Worm (Caenorhabditis elegans): ENCODE measurements around the gene clec-229.

DNA sequence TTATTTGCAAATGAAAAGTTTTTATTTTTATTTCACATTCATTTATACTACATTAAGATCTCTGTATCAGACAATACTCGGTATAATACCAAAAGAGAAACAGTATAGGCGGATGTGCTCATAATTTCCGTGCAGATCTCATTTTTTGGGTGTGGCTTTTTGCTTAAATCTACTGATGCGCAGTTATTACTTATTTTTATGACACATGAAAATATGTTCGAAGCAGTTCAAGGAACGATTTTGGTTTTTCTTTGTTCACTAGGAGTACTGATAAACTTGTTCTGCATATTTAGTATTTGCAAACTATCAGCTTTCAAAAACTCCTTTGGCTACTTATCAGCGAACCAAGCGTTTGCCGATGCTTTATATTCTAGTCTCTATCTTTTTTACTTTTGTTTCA lies 11.1 kb upstream of the clec-229 start, which contains the start of gene srx-58:
- no peak for TF ChIP-seq lsy-2 (tag; optimal IDR thresholded peaks at IDR 0.05)
- no peak for TF ChIP-seq blmp-1 (tag; optimal IDR thresholded peaks at IDR 0.05)
- TF ChIP-seq mep-1 (tag; optimal IDR thresholded peaks at IDR 0.05) = no peak
- no peak for TF ChIP-seq ceh-82 (tag; optimal IDR thresholded peaks at IDR 0.05)
- TF ChIP-seq grh-1 (GFP tag; IDR thresholded peaks at IDR 0.05) = no peak
- TF ChIP-seq pag-3 (tag; optimal IDR thresholded peaks at IDR 0.05; ENCODE audit: borderline replicate concordance, insufficient read depth) = no peak
